Worm (Caenorhabditis elegans) whole organism, early embryonic: Measurements from ENCODE around the gene str-146.

ENCODE experiments used
- aly-1 ChIP-seq: sonication (generic microtip); optimal IDR thresholded peaks from 2 replicates; lab custom pipeline; 2016; ENCODE audit warnings: missing genetic modification characterization, missing compliant biosample characterization
- ama-1 ChIP-seq: fragments of 150-350 bp; optimal IDR thresholded peaks from 2 replicates; lab custom pipeline; 2014
- ceh-13 ChIP-seq: fragments of 200-800 bp; sonication (Bioruptor generic); optimal IDR thresholded peaks from 2 replicates; lab custom pipeline; 2018; ENCODE audit warnings: mild to moderate bottlenecking, missing genetic modification characterization, missing compliant biosample characterization
- flt-1 ChIP-seq: fragments of 200-800 bp; sonication (Bioruptor generic); IDR thresholded peaks from 2 replicates; pipeline ENCODE4 v1.3.6; 2022; ENCODE audit warnings: missing genetic modification characterization, missing compliant biosample characterization
- hmbx-1 ChIP-seq: sonication (generic microtip); optimal IDR thresholded peaks from 2 replicates; lab custom pipeline; 2016; ENCODE audit warnings: mild to moderate bottlenecking, missing genetic modification characterization, missing compliant biosample characterization
- sea-1 ChIP-seq: fragments of 200-800 bp; sonication (Bioruptor generic); conservative IDR thresholded peaks from 2 replicates; pipeline ENCODE4 v1.3.6; 2022; ENCODE audit warnings: missing genetic modification characterization, missing compliant biosample characterization
- tbx-11 ChIP-seq: fragments of 200-800 bp; sonication (Bioruptor generic); IDR thresholded peaks from 2 replicates; pipeline ENCODE4 v1.3.6; 2022; ENCODE audit warnings: missing genetic modification characterization, missing compliant biosample characterization
- tra-4 ChIP-seq: sonication (generic microtip); optimal IDR thresholded peaks from 2 replicates; lab custom pipeline; 2017; ENCODE audit warnings: missing genetic modification characterization, missing compliant biosample characterization

DNA sequence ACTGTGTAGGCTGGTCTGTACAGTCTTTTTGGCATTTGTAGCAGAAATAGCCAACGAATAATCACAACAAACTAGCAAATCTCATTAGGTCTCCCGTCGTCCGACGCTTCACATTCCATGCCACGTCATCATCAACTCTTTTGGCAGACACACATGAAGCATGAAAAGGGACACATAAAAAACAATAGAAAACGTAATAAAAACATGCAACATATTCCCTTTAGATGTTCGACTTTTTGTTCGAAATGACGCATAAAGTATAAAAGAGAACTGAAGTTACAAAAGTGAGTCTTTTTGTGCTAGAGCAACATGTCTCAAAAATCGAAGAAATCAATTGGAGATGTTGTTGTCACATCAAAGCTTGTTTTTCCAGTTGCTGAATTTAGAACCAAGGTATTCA is 43.4 kb downstream of the str-146 start, which contains the start of gene sth-1:
- TF ChIP-seq hmbx-1 (tag; lab: Kevin White, UChicago) = no peak
- no peak for TF ChIP-seq ama-1 (lab: Kevin White, UChicago)
- no peak for TF ChIP-seq sea-1 (GFP tag; lab: Robert Waterston, UW)
- no peak for TF ChIP-seq aly-1 (tag; lab: Kevin White, UChicago)
- TF ChIP-seq tbx-11 (GFP tag; lab: Robert Waterston, UW) = no peak
- TF ChIP-seq flt-1 = no peak
- TF ChIP-seq ceh-13 = no peak
- TF ChIP-seq tra-4 (tag; lab: Kevin White, UChicago) = no peak
